Worm (Caenorhabditis elegans): ENCODE results near the gene R05D8.11.

DNA sequence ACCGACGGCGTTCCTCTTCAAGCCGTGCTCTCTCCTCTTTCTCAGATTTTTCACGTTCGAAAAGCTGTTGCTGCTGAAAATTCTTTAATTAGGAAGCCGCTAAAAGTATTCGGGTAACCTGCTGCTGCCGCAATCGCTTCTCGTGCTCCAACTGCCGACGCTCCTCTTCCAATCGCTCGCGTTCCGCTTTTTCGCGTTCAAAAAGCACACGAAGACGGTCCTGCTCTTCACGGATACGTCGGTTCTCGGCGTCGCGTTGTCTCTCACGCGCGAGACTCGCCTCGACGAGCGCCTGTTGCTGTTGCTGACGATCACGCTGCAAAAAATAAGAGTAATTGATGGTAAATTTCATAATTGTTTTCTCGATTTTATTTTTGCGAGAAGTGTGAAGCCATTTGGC, 20.0 kb upstream of the R05D8.11 start:
- TF ChIP-seq him-1 (tag; optimal IDR thresholded peaks at IDR 0.05) (no peak), W03F9.2 (tag; optimal IDR thresholded peaks at IDR 0.05) (no peak), dao-5 (tag; optimal IDR thresholded peaks at IDR 0.05) (no peak)

All from whole organism, L4/young adult.